Worm (Caenorhabditis elegans) whole organism, late embryonic: Measurements from ENCODE around the gene C29F5.1.

Source experiments
- nfya-1 ChIP-seq: sonication (generic microtip); optimal IDR thresholded peaks from 2 replicates; lab custom pipeline; 2017; ENCODE audit warnings: missing genetic modification characterization, mild to moderate bottlenecking, missing compliant biosample characterization, antibody characterized with exemption, moderate library complexity
- pqm-1 ChIP-seq: sonication (generic microtip); optimal IDR thresholded peaks from 2 replicates; lab custom pipeline; 2016; ENCODE audit warnings: missing genetic modification characterization, missing compliant biosample characterization

- TF ChIP-seq nfya-1 (tag; lab: Kevin White, UChicago): no peak
- TF ChIP-seq pqm-1 (tag; lab: Kevin White, UChicago): no peak
Measured at ce11 chrII:6303209-6303740, at the start of gene C29F5.1.
